Fruit fly (Drosophila melanogaster) Kc167 (cell line): ENCODE data around the gene Jon74E.

Source experiments
- Myc ChIP-seq: fragments of >200 bp; optimal IDR thresholded peaks from 2 replicates; lab custom pipeline; 2017; ENCODE audit warnings: missing external identifiers
- Sin3A ChIP-seq: fragments of >200 bp; optimal IDR thresholded peaks from 2 replicates; lab custom pipeline; 2018; ENCODE audit warnings: missing external identifiers
- h ChIP-seq: fragments of >200 bp; optimal IDR thresholded peaks from 3 replicates; lab custom pipeline; 2018; ENCODE audit warnings: missing external identifiers
- psq ChIP-seq: fragments of >200 bp; optimal IDR thresholded peaks from 2 replicates; lab custom pipeline; 2017; ENCODE audit warnings: missing external identifiers
- ttk ChIP-seq: sonication (Bioruptor generic); optimal IDR thresholded peaks from 2 replicates; lab custom pipeline; 2017; ENCODE audit warnings: missing external identifiers

- no peak for TF ChIP-seq ttk (lab: Kevin White, UChicago)
- TF ChIP-seq psq (lab: Kevin White, UChicago) = no peak
- TF ChIP-seq h (lab: Kevin White, UChicago) = no peak
- no peak for TF ChIP-seq Sin3A (lab: Kevin White, UChicago)
- no peak for TF ChIP-seq Myc (lab: Kevin White, UChicago)
Measured at dm6 chr3L:17573823-17574222, 24.9 kb upstream of the Jon74E start.
